Fruit fly (Drosophila melanogaster): ENCODE results near the gene CG3792.

The CG3792 gene

dm6 chr2L:4997401-4998259, 20.5 kb downstream of the CG3792 start (continued):
- TF ChIP-seq Fer3 (tag; optimal IDR thresholded peaks at IDR 0.05) (peak; percentile 99), CG33557 (GFP tag; optimal IDR thresholded peaks at IDR 0.05) (peak; percentile 98), CG6654 (GFP tag; optimal IDR thresholded peaks at IDR 0.05) (peak; percentile 97), B-H1 (GFP tag; IDR thresholded peaks at IDR 0.05) (peak; percentile 99), Elba2 (GFP tag; optimal IDR thresholded peaks at IDR 0.05) (peak; percentile 78), Lpt (GFP tag; optimal IDR thresholded peaks at IDR 0.05) (no peak), NfI (GFP tag; optimal IDR thresholded peaks at IDR 0.05) (peak; percentile 99), CG2889 (GFP tag; IDR thresholded peaks at IDR 0.05) (peak; percentile 99), CG12744 (GFP tag; optimal IDR thresholded peaks at IDR 0.05) (peak; percentile 99), CG5180 (GFP tag; optimal IDR thresholded peaks at IDR 0.05) (peak; percentile 93), CG14441 (GFP tag; IDR thresholded peaks at IDR 0.05) (peak; percentile 99), CG1024 (GFP tag; IDR thresholded peaks at IDR 0.05) (peak; percentile 97), Antp (GFP tag; optimal IDR thresholded peaks at IDR 0.05) (peak; percentile 99), ase (GFP tag; IDR thresholded peaks at IDR 0.05) (peak; percentile 100), CG14667 (GFP tag; IDR thresholded peaks at IDR 0.05) (peak; percentile 99), CG6765 (GFP tag; optimal IDR thresholded peaks at IDR 0.05) (peak; percentile 97), hkb (optimal IDR thresholded peaks at IDR 0.05) (peak; percentile 95), hkb (GFP tag; IDR thresholded peaks at IDR 0.05) (peak; percentile 99), p53 (GFP tag; optimal IDR thresholded peaks at IDR 0.05) (peak; percentile 98), CG10274 (GFP tag; optimal IDR thresholded peaks at IDR 0.05) (peak; percentile 94), CG6791 (GFP tag; IDR thresholded peaks at IDR 0.05; ENCODE audit: partially characterized antibody) (peak; percentile 60; the same call in 1 of the 3 replicates), grn (GFP tag; optimal IDR thresholded peaks at IDR 0.05) (peak; percentile 94), fu2 (GFP tag; optimal IDR thresholded peaks at IDR 0.05) (peak; percentile 99), CG3407 (GFP tag; optimal IDR thresholded peaks at IDR 0.05) (peak; percentile 98), Atf6 (GFP tag; IDR thresholded peaks at IDR 0.05) (peak; percentile 99), amos (GFP tag; IDR thresholded peaks at IDR 0.05; ENCODE audit: partially characterized antibody) (no peak), twi (tag; optimal IDR thresholded peaks at IDR 0.05) (peak; percentile 96), CG31365 (tag; optimal IDR thresholded peaks at IDR 0.05) (peak; percentile 98), CG18476 (GFP tag; optimal IDR thresholded peaks at IDR 0.05) (peak; percentile 100), gro (GFP tag; optimal IDR thresholded peaks at IDR 0.05) (peak; percentile 99), az2 (GFP tag; optimal IDR thresholded peaks at IDR 0.05) (peak; percentile 99), Sox102F (GFP tag; optimal IDR thresholded peaks at IDR 0.05) (peak; percentile 99), CG10462 (GFP tag; optimal IDR thresholded peaks at IDR 0.05) (peak; percentile 98), Xrp1 (GFP tag; IDR thresholded peaks at IDR 0.05) (peak; percentile 99), oc (tag; optimal IDR thresholded peaks at IDR 0.05) (peak; percentile 99), Spps (tag; optimal IDR thresholded peaks at IDR 0.05) (peak; percentile 98), Nf-YC (tag; optimal IDR thresholded peaks at IDR 0.05) (peak; percentile 92), ssp (GFP tag; IDR thresholded peaks at IDR 0.05) (peak; percentile 95), jigr1 (GFP tag; IDR thresholded peaks at IDR 0.05) (peak; percentile 99), TFAM (GFP tag; optimal IDR thresholded peaks at IDR 0.05) (peak; percentile 94), maf-S (GFP tag; optimal IDR thresholded peaks at IDR 0.05) (peak; percentile 99), Sry-δ (GFP tag; optimal IDR thresholded peaks at IDR 0.05) (peak; percentile 81), Ets97D (GFP tag; optimal IDR thresholded peaks at IDR 0.05) (peak; percentile 94), fd102C (GFP tag; optimal IDR thresholded peaks at IDR 0.05) (peak; percentile 78), pho (GFP tag; optimal IDR thresholded peaks at IDR 0.05) (peak; percentile 99), sc (optimal IDR thresholded peaks at IDR 0.05) (no peak), sc (GFP tag; optimal IDR thresholded peaks at IDR 0.05) (peak; percentile 99), fd96Cb (tag; optimal IDR thresholded peaks at IDR 0.05) (peak; percentile 99), Myb (GFP tag; optimal IDR thresholded peaks at IDR 0.05) (peak; percentile 94), CG10209 (GFP tag; optimal IDR thresholded peaks at IDR 0.05) (peak; percentile 99)
